Worm (Caenorhabditis elegans) whole organism, late embryonic: ENCODE results near the gene cdr-2.

Experiments
- hlh-15 ChIP-seq: sonication (generic microtip); optimal IDR thresholded peaks from 2 replicates; lab custom pipeline; 2016; ENCODE audit warnings: missing genetic modification characterization, missing compliant biosample characterization
- pat-9 ChIP-seq: fragments of 200-800 bp; sonication (Bioruptor generic); optimal IDR thresholded peaks from 2 replicates; lab custom pipeline; 2018; ENCODE audit warnings: mild to moderate bottlenecking, missing genetic modification characterization, moderate library complexity, missing compliant biosample characterization
- pha-4 ChIP-seq: fragments of 150-350 bp; optimal IDR thresholded peaks from 2 replicates; lab custom pipeline; 2018; ENCODE audit warnings: missing biosample characterization, missing genetic modification reagents, missing genetic modification characterization
- syd-9 ChIP-seq: sonication (generic microtip); optimal IDR thresholded peaks from 2 replicates; lab custom pipeline; 2016; ENCODE audit warnings: mild to moderate bottlenecking, missing genetic modification characterization, moderate library complexity, missing compliant biosample characterization

ce11 chrV:12446895-12447294 is 31.4 kb upstream of the cdr-2 start, which contains the start of the genes pals-38 and C54D10.9:
- TF ChIP-seq pat-9 (tag; lab: Kevin White, UChicago) (no peak), syd-9 (tag; lab: Kevin White, UChicago) (no peak), hlh-15 (tag; lab: Kevin White, UChicago) (no peak), pha-4 (tag; lab: Kevin White, UChicago) (no peak)
